Worm (Caenorhabditis elegans): ENCODE results near the gene C14A6.12.

The C14A6.12 gene

DNA sequence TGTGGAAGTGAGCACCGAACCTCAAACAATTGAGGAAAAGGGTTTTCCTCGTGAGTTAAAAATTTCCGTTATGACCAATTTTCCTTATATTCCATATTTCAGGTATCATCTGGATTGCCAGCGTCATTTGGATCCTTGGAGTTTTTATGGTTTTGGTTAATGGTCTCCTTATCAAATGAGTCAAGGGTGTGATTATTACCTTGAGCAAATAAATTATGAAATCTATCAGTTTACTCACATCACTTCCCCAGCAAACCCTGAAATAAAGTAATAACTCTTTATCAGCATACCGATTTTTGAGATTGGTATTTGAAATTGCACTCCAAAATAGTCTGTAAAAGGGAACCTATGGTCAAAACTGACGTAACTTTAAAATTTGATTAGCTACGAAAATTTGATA is 18.0 kb downstream of the C14A6.12 start:
- TF ChIP-seq nhr-67 (tag; optimal IDR thresholded peaks at IDR 0.05) (no peak), ceh-16 (tag; optimal IDR thresholded peaks at IDR 0.05) (no peak), jun-1 (tag; optimal IDR thresholded peaks at IDR 0.05) (no peak)

DNA sequence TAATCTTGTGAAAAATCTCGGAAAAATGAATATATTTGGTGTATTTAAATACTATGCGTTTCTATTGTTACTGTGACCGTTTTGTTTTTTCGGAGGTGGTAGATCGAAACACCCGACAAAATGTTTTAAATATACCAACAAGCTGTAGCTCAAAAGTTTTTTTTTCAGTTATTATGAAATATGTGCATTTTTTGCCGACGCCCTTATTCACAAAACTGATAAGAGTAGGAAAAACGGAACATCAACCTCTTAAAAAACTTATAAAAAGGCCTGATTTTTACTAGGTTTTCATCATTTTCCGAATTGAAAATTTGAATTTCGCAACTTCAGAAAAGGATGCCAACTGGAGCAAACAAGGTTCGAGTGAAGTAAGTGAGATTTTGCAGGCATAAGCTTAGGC is 19.0 kb downstream of the C14A6.12 start, which contains the start of gene Y37H2A.14:
TSS of gene Y37H2A.14 (plus strand) at position 301 of the 400 bp plus-strand sequence.
- no peak for TF ChIP-seq ceh-16 (tag; optimal IDR thresholded peaks at IDR 0.05)
- TF ChIP-seq nhr-76 (tag; optimal IDR thresholded peaks at IDR 0.05): no peak
- TF ChIP-seq egl-27 (tag; optimal IDR thresholded peaks at IDR 0.05): no peak
- TF ChIP-seq mml-1 (tag; optimal IDR thresholded peaks at IDR 0.05): no peak
- TF ChIP-seq R02D3.7 (tag; optimal IDR thresholded peaks at IDR 0.05): no peak
- no peak for TF ChIP-seq nhr-12 (tag; optimal IDR thresholded peaks at IDR 0.05)
- no peak for TF ChIP-seq zag-1 (tag; optimal IDR thresholded peaks at IDR 0.05)

DNA sequence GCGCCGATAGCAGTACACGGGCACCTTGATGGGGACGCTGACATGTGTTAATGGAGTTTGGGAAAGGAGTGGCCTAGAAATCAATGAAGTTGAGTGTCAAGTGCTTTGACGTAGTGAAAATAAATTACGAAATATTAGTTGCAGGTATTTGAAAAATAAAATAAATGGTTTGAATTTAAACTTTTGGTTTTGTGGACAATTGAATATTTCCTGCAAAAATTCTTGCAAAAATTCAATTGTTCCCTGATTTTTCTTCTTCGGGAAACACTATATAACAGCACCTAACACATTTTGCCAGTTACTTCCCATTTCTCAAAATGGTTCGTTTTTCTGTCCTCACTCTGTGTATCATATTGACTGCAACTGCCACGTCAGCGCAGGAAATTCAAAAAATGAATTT is 19.9 kb downstream of the C14A6.12 start, which contains the start of gene Y37H2A.13:
TSS of gene Y37H2A.13 (plus strand) at position 301 of the 400 bp plus-strand sequence.
- TF ChIP-seq ceh-28 (tag; optimal IDR thresholded peaks at IDR 0.05) (no peak), fkh-2 (tag; optimal IDR thresholded peaks at IDR 0.05) (no peak), lin-15B (tag; optimal IDR thresholded peaks at IDR 0.05) (no peak), pha-4 (tag; optimal IDR thresholded peaks at IDR 0.05) (no peak), nfya-1 (tag; optimal IDR thresholded peaks at IDR 0.05; ENCODE audit: insufficient read depth) (no peak), elt-2 (tag; optimal IDR thresholded peaks at IDR 0.05) (no peak), ceh-9 (tag; optimal IDR thresholded peaks at IDR 0.05) (no peak), egl-27 (tag; optimal IDR thresholded peaks at IDR 0.05) (no peak), pqm-1 (tag; optimal IDR thresholded peaks at IDR 0.05) (no peak), aly-2 (tag; optimal IDR thresholded peaks at IDR 0.05) (no peak), hmg-11 (tag; optimal IDR thresholded peaks at IDR 0.05) (no peak), ceh-16 (tag; optimal IDR thresholded peaks at IDR 0.05) (no peak), skn-1 (tag; optimal IDR thresholded peaks at IDR 0.05) (no peak), nhr-237 (tag; optimal IDR thresholded peaks at IDR 0.05) (no peak)

DNA sequence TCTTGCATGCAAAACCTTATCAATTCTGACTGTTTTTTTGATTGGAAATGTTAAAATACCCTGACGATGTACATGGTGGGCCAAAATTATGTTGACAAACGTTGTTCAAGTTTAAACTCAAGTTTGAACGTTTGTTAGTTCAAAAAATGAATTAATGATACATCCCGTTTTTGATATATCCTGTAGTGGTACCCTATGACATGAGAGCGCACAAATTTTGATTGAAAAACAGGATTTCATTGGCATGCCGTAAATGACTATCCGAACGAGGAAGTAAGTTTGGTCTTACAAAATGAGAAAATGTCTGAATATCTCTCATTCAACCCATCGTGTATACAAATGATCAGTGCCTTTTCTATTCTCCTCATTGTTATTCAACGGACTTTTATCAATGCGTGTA is 21.3 kb downstream of the C14A6.12 start, which contains the start of gene Y37H2A.11:
TSS of gene Y37H2A.11 (plus strand) at position 301 of the 400 bp plus-strand sequence.
- TF ChIP-seq fos-1 (tag; optimal IDR thresholded peaks at IDR 0.05) (no peak), elt-1 (tag; optimal IDR thresholded peaks at IDR 0.05) (no peak), nhr-237 (tag; optimal IDR thresholded peaks at IDR 0.05) (no peak), sea-2 (GFP tag; optimal IDR thresholded peaks at IDR 0.05) (no peak), egl-27 (tag; optimal IDR thresholded peaks at IDR 0.05) (no peak), fkh-10 (GFP tag; optimal IDR thresholded peaks at IDR 0.05) (no peak), hmg-11 (tag; optimal IDR thresholded peaks at IDR 0.05) (no peak)

DNA sequence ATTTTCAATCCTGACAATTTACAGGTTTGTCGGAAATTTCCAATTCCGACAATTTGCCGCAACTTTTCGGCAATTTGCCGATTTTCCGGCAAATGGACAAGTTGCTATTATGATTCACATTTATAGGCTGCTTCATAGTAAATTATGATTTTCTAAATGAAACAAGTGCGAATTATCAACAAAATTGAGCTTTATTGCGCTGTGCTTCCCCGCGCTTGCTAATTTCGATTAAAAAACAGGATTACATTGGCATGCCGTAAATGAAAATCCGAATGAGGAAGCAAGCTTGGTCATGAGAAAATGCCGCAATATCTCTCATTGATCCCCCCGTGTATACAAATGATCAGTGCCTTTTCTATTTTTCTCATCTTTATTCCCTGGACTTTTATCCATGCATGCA is 23.8 kb downstream of the C14A6.12 start, which contains the start of gene Y37H2A.10:
TSS of gene Y37H2A.10 (plus strand) at position 301 of the 400 bp plus-strand sequence.
- no peak for TF ChIP-seq hmg-11 (tag; optimal IDR thresholded peaks at IDR 0.05)
- TF ChIP-seq unc-62 (GFP tag; optimal IDR thresholded peaks at IDR 0.05): no peak
- TF ChIP-seq lsy-12 (tag; optimal IDR thresholded peaks at IDR 0.05): no peak
- TF ChIP-seq jun-1 (tag; optimal IDR thresholded peaks at IDR 0.05): no peak
- TF ChIP-seq fos-1 (tag; optimal IDR thresholded peaks at IDR 0.05): no peak

DNA sequence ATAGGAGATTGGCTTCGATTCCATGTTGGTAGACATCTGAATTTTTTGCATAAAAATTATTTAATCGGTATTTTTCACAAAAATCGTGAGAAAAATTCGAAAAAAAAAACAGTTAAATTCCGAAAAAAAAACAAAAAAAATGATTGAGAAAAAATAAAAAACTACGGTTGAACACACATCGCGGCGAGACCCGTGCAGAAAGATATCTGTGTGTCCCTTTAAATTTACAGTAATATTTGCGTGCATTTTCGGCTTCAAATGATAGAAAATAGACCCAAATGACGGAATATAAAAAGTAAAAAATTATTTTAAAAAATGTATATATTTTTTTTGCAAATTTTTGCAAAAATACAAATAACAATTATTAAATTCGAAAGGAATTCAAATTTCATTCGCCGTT is 24.8 kb downstream of the C14A6.12 start:
- TF ChIP-seq nhr-11 (tag; optimal IDR thresholded peaks at IDR 0.05) (no peak), ZK546.5 (tag; optimal IDR thresholded peaks at IDR 0.05) (no peak), aly-2 (tag; optimal IDR thresholded peaks at IDR 0.05) (no peak), tbx-2 (tag; optimal IDR thresholded peaks at IDR 0.05) (no peak), fkh-10 (GFP tag; optimal IDR thresholded peaks at IDR 0.05) (no peak), skn-1 (tag; optimal IDR thresholded peaks at IDR 0.05) (no peak), fkh-2 (tag; optimal IDR thresholded peaks at IDR 0.05) (no peak), nhr-28 (tag; optimal IDR thresholded peaks at IDR 0.05) (no peak), nfya-1 (tag; optimal IDR thresholded peaks at IDR 0.05; ENCODE audit: insufficient read depth) (no peak), ceh-28 (tag; optimal IDR thresholded peaks at IDR 0.05) (no peak)

Data from whole organism, L3 larva.